Worm (Caenorhabditis elegans): Measurements from ENCODE around the gene clec-1.

ce11 chrV:5699835-5700441, at the start of gene clec-1:
- TF ChIP-seq sdc-2 (tag; optimal IDR thresholded peaks at IDR 0.05): no peak
- TF ChIP-seq zip-5 (tag; optimal IDR thresholded peaks at IDR 0.05): no peak
- no peak for TF ChIP-seq ama-1 (optimal IDR thresholded peaks at IDR 0.05)
- TF ChIP-seq tbx-2 (tag; optimal IDR thresholded peaks at IDR 0.05): no peak
- TF ChIP-seq fkh-10 (GFP tag; optimal IDR thresholded peaks at IDR 0.05): no peak
- TF ChIP-seq rnt-1 (tag; optimal IDR thresholded peaks at IDR 0.05): no peak
- no peak for TF ChIP-seq ahr-1 (tag; optimal IDR thresholded peaks at IDR 0.05)
- TF ChIP-seq lin-11 (tag; optimal IDR thresholded peaks at IDR 0.05): no peak
- TF ChIP-seq mec-3 (tag; optimal IDR thresholded peaks at IDR 0.05; ENCODE audit: borderline replicate concordance): no peak
- TF ChIP-seq ceh-9 (tag; optimal IDR thresholded peaks at IDR 0.05): no peak
- no peak for TF ChIP-seq npax-4 (tag; optimal IDR thresholded peaks at IDR 0.05)
- no peak for TF ChIP-seq lim-6 (tag; optimal IDR thresholded peaks at IDR 0.05)
- no peak for TF ChIP-seq F13H6.1 (tag; optimal IDR thresholded peaks at IDR 0.05)
- no peak for TF ChIP-seq nhr-11 (tag; optimal IDR thresholded peaks at IDR 0.05)
